Fruit fly (Drosophila melanogaster) Kc167 (cell line): Measurements from ENCODE around the gene Etfb.

Source experiments
- Myc ChIP-seq: fragments of >200 bp; optimal IDR thresholded peaks from 2 replicates; lab custom pipeline; 2017; ENCODE audit warnings: missing external identifiers
- Sin3A ChIP-seq: fragments of >200 bp; optimal IDR thresholded peaks from 2 replicates; lab custom pipeline; 2018; ENCODE audit warnings: missing external identifiers
- h ChIP-seq: fragments of >200 bp; optimal IDR thresholded peaks from 3 replicates; lab custom pipeline; 2018; ENCODE audit warnings: missing external identifiers
- insv ChIP-seq: fragments of >200 bp; optimal IDR thresholded peaks from 3 replicates; lab custom pipeline; 2018; ENCODE audit warnings: missing external identifiers
- psq ChIP-seq: fragments of >200 bp; optimal IDR thresholded peaks from 2 replicates; lab custom pipeline; 2017; ENCODE audit warnings: missing external identifiers
- ttk ChIP-seq: sonication (Bioruptor generic); optimal IDR thresholded peaks from 2 replicates; lab custom pipeline; 2017; ENCODE audit warnings: missing external identifiers

Gene Etfb

DNA sequence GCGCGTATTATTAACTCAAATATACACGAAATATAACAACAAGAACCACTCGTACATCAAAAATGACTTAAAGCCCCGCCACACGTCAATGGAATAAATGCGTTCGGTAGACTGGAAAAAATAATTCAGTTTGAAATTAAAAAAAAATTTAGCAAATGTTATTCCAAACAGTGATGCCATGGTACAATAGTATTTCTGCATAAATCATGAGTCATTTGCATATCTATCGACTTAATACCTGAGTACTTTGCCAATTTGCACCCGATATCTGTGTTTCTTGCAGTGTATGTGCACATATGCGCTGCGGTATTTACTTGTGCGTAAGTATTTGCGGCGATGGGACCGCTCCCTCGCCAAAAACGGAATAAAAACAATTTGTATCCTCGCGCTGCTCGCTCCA, 39.6 kb downstream of the Etfb start:
- no peak for TF ChIP-seq Sin3A (lab: Kevin White, UChicago)
- no peak for TF ChIP-seq psq (lab: Kevin White, UChicago)
- TF ChIP-seq h = no peak
- TF ChIP-seq ttk (lab: Kevin White, UChicago) = no peak
- no peak for TF ChIP-seq Myc (lab: Kevin White, UChicago)
- no peak for TF ChIP-seq insv (lab: Kevin White, UChicago)

DNA sequence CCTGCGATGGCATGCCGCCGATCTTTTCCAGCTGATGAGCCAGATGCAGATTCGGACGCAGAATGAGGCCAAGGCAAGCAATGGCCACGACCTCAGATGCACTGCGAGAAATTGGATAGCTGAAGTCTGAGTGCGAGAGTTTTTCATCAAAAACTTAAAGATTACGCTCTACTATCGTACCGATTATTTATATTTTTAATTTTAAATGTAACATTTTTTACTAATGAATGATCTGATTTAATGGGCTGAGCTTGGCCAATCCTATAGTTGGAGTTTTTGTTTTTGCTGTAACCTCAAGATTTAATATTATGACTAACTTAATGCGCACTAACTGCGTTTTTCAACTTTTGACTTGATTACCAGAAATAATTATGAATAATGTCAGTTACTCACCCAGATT, 40.4 kb downstream of the Etfb start:
- TF ChIP-seq h (no peak), Myc (lab: Kevin White, UChicago) (no peak)

DNA sequence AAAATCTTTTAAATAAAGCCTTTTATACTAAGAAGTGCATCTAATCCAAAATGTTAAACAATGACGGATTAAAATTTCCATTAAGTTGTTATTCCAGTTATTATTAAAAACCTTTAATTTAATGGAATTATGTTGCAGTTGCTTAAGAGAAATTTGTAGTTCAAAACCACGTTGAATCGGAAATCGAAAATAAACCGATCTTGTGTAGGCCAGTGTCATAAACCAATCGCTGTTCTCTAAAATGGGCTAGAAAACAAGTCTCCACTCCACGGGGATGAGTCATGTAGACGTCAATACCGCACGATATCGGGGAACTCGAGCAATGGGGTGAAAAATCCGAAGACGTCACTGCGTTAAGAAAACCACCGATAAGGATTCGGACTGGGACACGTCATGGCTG, 41.2 kb downstream of the Etfb start:
- TF ChIP-seq Sin3A (lab: Kevin White, UChicago) (no peak), h (no peak), ttk (lab: Kevin White, UChicago) (no peak), insv (lab: Kevin White, UChicago) (no peak), psq (lab: Kevin White, UChicago) (no peak), Myc (lab: Kevin White, UChicago) (no peak)

DNA sequence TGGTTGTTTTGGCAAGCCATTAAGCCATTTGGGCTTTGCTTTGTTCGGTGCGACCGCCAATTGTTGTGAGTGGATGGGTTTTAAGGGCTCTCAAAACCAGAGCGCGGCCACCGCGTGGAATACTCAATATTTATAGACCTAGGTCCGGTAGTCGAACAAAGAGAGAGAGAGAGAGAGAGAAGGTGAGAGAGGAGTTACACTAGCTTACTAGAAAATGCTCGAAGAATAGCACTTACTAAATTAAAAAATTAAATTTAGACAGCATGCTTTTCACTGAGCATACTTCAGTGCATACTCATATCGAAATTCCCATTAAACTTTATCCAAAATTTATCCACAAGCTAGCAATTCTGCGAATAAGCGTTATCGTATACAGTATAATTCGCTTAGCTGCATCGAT, 42.7 kb downstream of the Etfb start:
- TF ChIP-seq ttk (lab: Kevin White, UChicago) (no peak), h (no peak), psq (lab: Kevin White, UChicago) (no peak), Sin3A (lab: Kevin White, UChicago) (no peak), insv (lab: Kevin White, UChicago) (no peak), Myc (lab: Kevin White, UChicago) (no peak)

DNA sequence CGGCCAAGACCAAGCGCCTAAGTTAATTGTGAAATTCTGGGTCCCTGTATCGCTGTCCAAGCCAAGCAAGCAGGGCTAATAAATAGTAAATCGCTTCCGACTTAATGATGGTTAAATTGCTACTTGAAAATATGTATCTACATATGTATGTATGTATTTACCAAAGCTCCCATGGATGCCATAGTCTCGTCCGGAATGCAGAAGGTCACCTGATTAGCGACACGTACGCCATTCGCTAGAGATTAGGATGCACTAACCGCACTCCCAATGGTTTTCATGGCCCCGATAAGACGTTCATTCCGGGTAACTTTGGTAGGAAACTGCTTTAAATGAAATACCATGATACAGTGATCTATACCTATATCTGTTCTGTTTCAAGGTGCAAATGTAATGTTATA, 44.0 kb downstream of the Etfb start:
- TF ChIP-seq ttk (lab: Kevin White, UChicago) (no peak), psq (lab: Kevin White, UChicago) (no peak), h (no peak), Sin3A (lab: Kevin White, UChicago) (no peak), insv (lab: Kevin White, UChicago) (no peak), Myc (lab: Kevin White, UChicago) (no peak)

DNA sequence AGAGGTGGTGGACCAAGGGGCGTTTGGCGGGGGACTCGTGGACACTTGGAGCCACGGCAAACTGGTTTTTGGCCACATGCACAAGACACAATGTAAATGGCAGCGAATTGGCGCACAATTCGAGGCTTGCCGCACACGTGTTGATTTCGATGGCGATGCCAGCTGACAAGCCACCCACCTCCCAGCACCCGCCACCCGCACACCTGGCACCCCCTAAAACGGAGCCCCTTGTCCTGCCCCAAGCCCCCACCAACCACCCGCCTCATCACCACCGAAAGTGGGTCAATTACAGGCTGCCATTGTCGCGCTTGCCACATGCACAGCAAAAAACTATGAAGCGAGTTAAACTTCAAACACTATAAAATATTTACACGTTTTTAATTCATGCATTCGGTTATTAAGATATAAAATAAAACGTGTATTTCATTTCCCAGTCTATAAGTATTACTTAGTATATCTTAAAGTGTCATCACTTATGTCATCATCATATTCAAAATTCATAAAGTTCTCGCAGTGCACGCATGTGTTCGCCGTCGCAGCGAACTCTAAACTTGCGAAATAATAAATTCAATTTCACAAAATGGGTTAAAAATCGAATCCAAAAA, 44.5 kb downstream of the Etfb start:
- TF ChIP-seq insv (lab: Kevin White, UChicago) (no peak), psq (lab: Kevin White, UChicago) (no peak), h (no peak), Sin3A (lab: Kevin White, UChicago) (no peak), ttk (lab: Kevin White, UChicago) (no peak), Myc (lab: Kevin White, UChicago) (no peak)

DNA sequence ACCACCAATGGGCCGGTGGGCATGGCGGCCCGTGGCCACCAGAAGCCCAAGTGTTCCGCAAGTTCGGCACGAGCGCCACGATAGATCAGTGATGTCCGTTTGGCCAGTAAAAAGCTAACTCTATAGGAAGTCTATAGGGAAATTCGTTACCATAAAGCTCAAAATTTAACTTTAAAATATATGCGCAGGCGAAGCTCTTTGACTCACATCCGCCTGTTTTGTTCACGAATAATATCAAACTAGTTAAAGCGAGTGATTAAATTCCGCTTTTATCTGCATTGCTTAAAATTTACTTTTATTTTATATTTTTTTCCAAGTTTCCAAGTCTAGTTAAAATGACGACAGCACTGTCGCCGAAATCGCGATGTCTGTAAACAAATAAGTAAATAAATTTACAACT, 45.1 kb downstream of the Etfb start:
- TF ChIP-seq psq (lab: Kevin White, UChicago) (no peak), ttk (lab: Kevin White, UChicago) (no peak), insv (lab: Kevin White, UChicago) (no peak), h (no peak)

DNA sequence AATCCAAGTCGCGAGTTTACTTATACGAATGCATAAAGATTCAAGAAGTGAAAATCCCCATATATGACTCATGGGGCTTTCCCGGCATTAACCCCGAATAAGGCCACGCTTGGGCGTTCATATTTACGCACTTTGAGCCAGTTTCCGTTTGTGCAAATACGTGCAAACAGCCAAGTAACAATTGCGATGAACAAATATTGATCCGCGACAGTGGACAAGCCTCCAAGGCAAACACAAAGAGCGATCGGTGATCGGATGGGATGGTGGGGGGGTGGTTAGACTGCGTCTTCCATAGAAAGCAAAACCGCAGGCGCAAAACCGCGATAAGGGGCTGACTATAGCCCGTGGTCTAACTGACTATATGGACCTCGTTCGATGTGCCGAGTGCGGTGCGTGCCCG, 45.5 kb downstream of the Etfb start:
- TF ChIP-seq Sin3A (lab: Kevin White, UChicago) (no peak), Myc (lab: Kevin White, UChicago) (no peak), h (no peak), psq (lab: Kevin White, UChicago) (no peak), insv (lab: Kevin White, UChicago) (no peak), ttk (lab: Kevin White, UChicago) (no peak)

DNA sequence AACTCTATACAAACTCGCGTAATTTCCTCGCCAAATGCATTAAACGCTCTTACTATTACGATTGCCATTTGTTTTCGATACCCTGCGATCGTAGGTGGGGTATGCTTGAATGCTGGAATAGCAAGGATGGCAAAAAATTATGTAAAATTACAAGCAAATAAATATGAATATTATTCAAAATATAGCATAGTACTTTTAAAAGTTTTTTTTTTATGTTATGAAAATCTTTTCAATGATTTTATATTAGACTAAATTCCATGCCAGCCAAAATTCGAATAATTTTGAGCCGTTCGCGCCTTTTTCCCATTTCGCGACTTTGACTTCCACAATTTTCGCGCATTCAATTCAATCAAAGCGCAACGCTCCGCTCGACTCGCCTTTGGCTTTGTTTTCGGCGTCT, 46.6 kb downstream of the Etfb start:
- TF ChIP-seq h (no peak), ttk (lab: Kevin White, UChicago) (no peak), Sin3A (lab: Kevin White, UChicago) (no peak), psq (lab: Kevin White, UChicago) (no peak), Myc (lab: Kevin White, UChicago) (no peak), insv (lab: Kevin White, UChicago) (no peak)

DNA sequence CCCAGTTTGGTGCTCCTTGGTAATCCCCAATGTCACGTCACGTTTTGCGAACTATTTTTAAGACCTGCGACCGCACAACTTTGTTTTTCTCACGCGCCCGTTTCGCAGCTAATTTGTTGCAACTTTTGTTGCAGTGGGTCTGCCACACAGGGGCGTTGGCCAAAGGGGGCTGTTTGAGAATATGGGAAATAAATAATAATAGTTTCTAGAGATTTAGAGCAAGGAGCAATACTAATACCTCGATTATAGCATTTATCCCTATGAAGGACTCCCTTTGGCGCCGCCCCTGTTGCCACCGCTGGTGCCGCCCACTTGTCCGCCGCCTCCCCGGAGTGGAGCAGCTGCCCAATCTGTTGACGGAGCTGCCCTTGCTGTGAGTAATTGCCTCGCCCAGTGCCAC, 47.5 kb downstream of the Etfb start:
- no peak for TF ChIP-seq Sin3A (lab: Kevin White, UChicago)
- TF ChIP-seq h = no peak
- no peak for TF ChIP-seq insv (lab: Kevin White, UChicago)
- no peak for TF ChIP-seq ttk (lab: Kevin White, UChicago)
- TF ChIP-seq Myc (lab: Kevin White, UChicago) = no peak
- TF ChIP-seq psq (lab: Kevin White, UChicago) = no peak
